Worm (Caenorhabditis elegans) whole organism, L1 larva: Measurements from ENCODE around the gene glb-16.
A peak's percentile ranks its signal among the peaks of the same experiment; 100 is the strongest.

Source experiments
- C16A3.4 ChIP-seq: fragments of 150-350 bp; optimal IDR thresholded peaks from 2 replicates; lab custom pipeline; 2014; ENCODE audit warnings: missing biosample characterization, missing genetic modification characterization
- F16B12.6 ChIP-seq: fragments of 150-350 bp; optimal IDR thresholded peaks from 2 replicates; lab custom pipeline; 2014; ENCODE audit warnings: missing biosample characterization, missing genetic modification characterization
- aha-1 ChIP-seq: fragments of 150-350 bp; optimal IDR thresholded peaks from 2 replicates; lab custom pipeline; 2014; ENCODE audit warnings: missing biosample characterization, missing genetic modification characterization
- ceh-8 ChIP-seq: fragments of 200-800 bp; sonication (Bioruptor generic); optimal IDR thresholded peaks from 2 replicates; lab custom pipeline; 2018; ENCODE audit warnings: mild to moderate bottlenecking, missing genetic modification characterization, moderate library complexity, missing compliant biosample characterization
- ceh-82 ChIP-seq, 3 experiments: fragments of 150-350 bp in 1 of 3; sonication (generic microtip) in 2 of 3; optimal IDR thresholded peaks; 2 replicates each; lab custom pipeline; 2014 to 2017; ENCODE audit warnings: missing biosample characterization in 3 of 3, missing genetic modification characterization in 3 of 3
- ceh-88 ChIP-seq: fragments of 200-800 bp; sonication (Bioruptor generic); IDR thresholded peaks from 2 replicates; pipeline ENCODE4 v1.3.6; 2022; ENCODE audit warnings: missing genetic modification characterization, missing compliant biosample characterization
- dpl-1 ChIP-seq, 3 experiments: fragments of 150-350 bp in 2 of 3; sonication (generic microtip) in 1 of 3; optimal IDR thresholded peaks; 2 replicates each; lab custom pipeline; 2014 to 2017; ENCODE audit warnings: missing biosample characterization in 3 of 3, missing genetic modification characterization in 3 of 3, missing genetic modification reagents in 3 of 3
- dsc-1 ChIP-seq: sonication (generic microtip); optimal IDR thresholded peaks from 2 replicates; lab custom pipeline; 2016; ENCODE audit warnings: mild to moderate bottlenecking, missing genetic modification characterization, missing compliant biosample characterization
- efl-1 ChIP-seq, 4 experiments: fragments of 150-350 bp; optimal IDR thresholded peaks in 3 of 4; peaks in 1 of 4; 1 replicate in 1 of 4; 2 replicates in 3 of 4; lab custom pipeline; 2014; ENCODE audit warnings: missing biosample characterization in 2 of 4, missing genetic modification characterization in 2 of 4, missing genetic modification reagents in 2 of 4
- egl-13 ChIP-seq: sonication (generic microtip); optimal IDR thresholded peaks from 2 replicates; lab custom pipeline; 2016; ENCODE audit warnings: missing genotype, missing genetic modification reagents, missing genetic modification characterization, missing compliant biosample characterization
- elt-3 ChIP-seq, 6 experiments: fragments of 150-350 bp in 1 of 6; sonication (generic microtip); optimal IDR thresholded peaks; 2 replicates each; lab custom pipeline; 2017 to 2018; ENCODE audit warnings: missing biosample characterization in 6 of 6, missing genetic modification characterization in 6 of 6, inconsistent platforms in 1 of 6
- fkh-10 ChIP-seq: sonication (generic microtip); optimal IDR thresholded peaks from 2 replicates; lab custom pipeline; 2017; ENCODE audit warnings: missing biosample characterization, missing genetic modification reagents, missing genetic modification characterization
- fkh-4 ChIP-seq: sonication (generic microtip); optimal IDR thresholded peaks from 2 replicates; lab custom pipeline; 2016; ENCODE audit warnings: missing compliant biosample characterization, missing genetic modification characterization, borderline replicate concordance
- grh-1 ChIP-seq: fragments of 200-800 bp; sonication (Bioruptor generic); IDR thresholded peaks from 2 replicates; pipeline ENCODE4 v1.3.6; 2022; ENCODE audit warnings: missing genetic modification reagents, missing genetic modification characterization, missing compliant biosample characterization
- irx-1 ChIP-seq: sonication (generic microtip); optimal IDR thresholded peaks from 2 replicates; lab custom pipeline; 2016; ENCODE audit warnings: missing genetic modification characterization, missing compliant biosample characterization
- jun-1 ChIP-seq: fragments of 150-350 bp; optimal IDR thresholded peaks from 2 replicates; lab custom pipeline; 2014; ENCODE audit warnings: missing biosample characterization, missing genetic modification reagents, missing genetic modification characterization
- lin-13 ChIP-seq: fragments of 150-350 bp; optimal IDR thresholded peaks from 2 replicates; lab custom pipeline; 2014; ENCODE audit warnings: missing biosample characterization, missing genetic modification reagents, missing genetic modification characterization
- lin-15B ChIP-seq: fragments of 150-350 bp; sonication (generic microtip); optimal IDR thresholded peaks from 3 replicates; lab custom pipeline; 2014; ENCODE audit warnings: missing biosample characterization, missing genetic modification characterization
- lin-39 ChIP-seq: fragments of 150-350 bp; optimal IDR thresholded peaks from 2 replicates; lab custom pipeline; 2014; ENCODE audit warnings: missing biosample characterization, missing genetic modification reagents, missing genetic modification characterization
- lsy-2 ChIP-seq, 2 experiments: fragments of 150-350 bp; optimal IDR thresholded peaks; 2 replicates each; lab custom pipeline; 2014; ENCODE audit warnings: missing biosample characterization in 2 of 2, missing genetic modification characterization in 2 of 2
- mdl-1 ChIP-seq, 2 experiments: fragments of 150-350 bp; optimal IDR thresholded peaks; 2 replicates each; lab custom pipeline; 2014 to 2017; ENCODE audit warnings: missing biosample characterization in 2 of 2, missing genetic modification characterization in 2 of 2, inconsistent platforms in 1 of 2
- mef-2 ChIP-seq: fragments of 150-350 bp; optimal IDR thresholded peaks from 2 replicates; lab custom pipeline; 2014; ENCODE audit warnings: missing biosample characterization, missing genetic modification characterization
- nhr-11 ChIP-seq: fragments of 150-350 bp; optimal IDR thresholded peaks from 2 replicates; lab custom pipeline; 2014; ENCODE audit warnings: missing biosample characterization, missing genetic modification characterization
- nhr-20 ChIP-seq: sonication (generic microtip); optimal IDR thresholded peaks from 2 replicates; lab custom pipeline; 2016; ENCODE audit warnings: mild to moderate bottlenecking, missing genetic modification characterization, missing compliant biosample characterization
- nhr-28 ChIP-seq: fragments of 150-350 bp; optimal IDR thresholded peaks from 2 replicates; lab custom pipeline; 2014; ENCODE audit warnings: missing biosample characterization, missing genetic modification characterization
- nhr-47 ChIP-seq: sonication (generic microtip); optimal IDR thresholded peaks from 2 replicates; lab custom pipeline; 2016; ENCODE audit warnings: mild to moderate bottlenecking, missing genetic modification characterization, moderate library complexity, missing compliant biosample characterization
- nhr-76 ChIP-seq: sonication (generic microtip); optimal IDR thresholded peaks from 2 replicates; lab custom pipeline; 2017; ENCODE audit warnings: missing biosample characterization, missing genetic modification characterization
- nhr-77 ChIP-seq: fragments of 150-350 bp; optimal IDR thresholded peaks from 2 replicates; lab custom pipeline; 2014; ENCODE audit warnings: missing biosample characterization, missing genetic modification characterization
- pax-3 ChIP-seq: fragments of 200-800 bp; sonication (Bioruptor generic); optimal IDR thresholded peaks from 2 replicates; lab custom pipeline; 2018; ENCODE audit warnings: mild to moderate bottlenecking, missing genetic modification characterization, moderate library complexity, missing compliant biosample characterization
- pqm-1 ChIP-seq: sonication (generic microtip); optimal IDR thresholded peaks from 3 replicates; lab custom pipeline; 2017; ENCODE audit warnings: missing biosample characterization, missing genetic modification characterization
- rnt-1 ChIP-seq: sonication (generic microtip); optimal IDR thresholded peaks from 2 replicates; lab custom pipeline; 2016; ENCODE audit warnings: mild to moderate bottlenecking, missing genetic modification characterization, moderate library complexity, missing compliant biosample characterization
- snpc-4 ChIP-seq: fragments of 150-350 bp; optimal IDR thresholded peaks from 2 replicates; lab custom pipeline; 2014; ENCODE audit warnings: missing biosample characterization, missing genetic modification characterization
- snu-23 ChIP-seq: sonication (generic microtip); optimal IDR thresholded peaks from 2 replicates; lab custom pipeline; 2016; ENCODE audit warnings: missing genetic modification characterization, missing compliant biosample characterization
- sup-37 ChIP-seq: fragments of 200-800 bp; sonication (Bioruptor generic); optimal IDR thresholded peaks from 2 replicates; lab custom pipeline; 2018; ENCODE audit warnings: mild to moderate bottlenecking, missing genetic modification characterization, missing compliant biosample characterization
- swsn-7 ChIP-seq: sonication (generic microtip); optimal IDR thresholded peaks from 2 replicates; lab custom pipeline; 2016; ENCODE audit warnings: missing genetic modification characterization, missing compliant biosample characterization
- tbx-2 ChIP-seq: sonication (generic microtip); optimal IDR thresholded peaks from 2 replicates; lab custom pipeline; 2016; ENCODE audit warnings: missing genetic modification characterization, missing compliant biosample characterization
- tlp-1 ChIP-seq: fragments of 150-350 bp; optimal IDR thresholded peaks from 2 replicates; lab custom pipeline; 2014; ENCODE audit warnings: missing biosample characterization, missing genetic modification characterization
- unc-130 ChIP-seq: fragments of 150-350 bp; optimal IDR thresholded peaks from 2 replicates; lab custom pipeline; 2017; ENCODE audit warnings: missing biosample characterization, missing genetic modification characterization, inconsistent platforms
- unc-30 ChIP-seq: sonication (generic microtip); optimal IDR thresholded peaks from 2 replicates; lab custom pipeline; 2017; ENCODE audit warnings: missing biosample characterization, missing genetic modification characterization
- unc-62 ChIP-seq: fragments of 150-350 bp; optimal IDR thresholded peaks from 2 replicates; lab custom pipeline; 2014; ENCODE audit warnings: missing biosample characterization, missing genetic modification reagents, missing genetic modification characterization
- unc-98 ChIP-seq: fragments of 200-800 bp; sonication (Bioruptor generic); IDR thresholded peaks from 2 replicates; pipeline ENCODE4 v1.3.6; 2022; ENCODE audit warnings: missing genetic modification characterization, missing compliant biosample characterization
- zag-1 ChIP-seq: fragments of 150-350 bp; optimal IDR thresholded peaks from 2 replicates; lab custom pipeline; 2014; ENCODE audit warnings: missing biosample characterization, missing genetic modification characterization

glb-16 gene

ce11 chrX:7569685-7570518 lies 30.0 kb upstream of the glb-16 start, which contains the start of gene apy-1 (continued):
- TF ChIP-seq ceh-88 (GFP tag; lab: Robert Waterston, UW): 0 out of 2 replicates have a peak, but pooled peaks have one; percentile 18
- TF ChIP-seq lin-15B (tag; lab: Kevin White, UChicago): no peak
- no peak for TF ChIP-seq F16B12.6 (tag; lab: Kevin White, UChicago)
- TF ChIP-seq unc-30 (tag; lab: Kevin White, UChicago): no peak
- TF ChIP-seq nhr-28 (tag; lab: Kevin White, UChicago): no peak
- no peak for TF ChIP-seq pax-3 (tag; lab: Kevin White, UChicago)
- TF ChIP-seq lin-39 (tag; lab: Kevin White, UChicago): no peak
- TF ChIP-seq lsy-2 (tag; optimal IDR thresholded peaks at IDR 0.05; lab: Kevin White, UChicago): peak; percentile 31 to 34
- TF ChIP-seq nhr-11 (tag; lab: Kevin White, UChicago): no peak
- no peak for TF ChIP-seq mdl-1 (tag; optimal IDR thresholded peaks at IDR 0.05; lab: Kevin White, UChicago)
- peak; percentile 40 for TF ChIP-seq dsc-1 (tag; lab: Kevin White, UChicago)
- no peak for TF ChIP-seq tlp-1
- TF ChIP-seq egl-13 (tag; lab: Kevin White, UChicago): peak; percentile 66
- no peak for TF ChIP-seq sup-37 (GFP tag; lab: Kevin White, UChicago)
- TF ChIP-seq nhr-76 (tag; lab: Kevin White, UChicago): no peak
- TF ChIP-seq ceh-82 (tag; optimal IDR thresholded peaks at IDR 0.05; lab: Kevin White, UChicago): peak in 2 of 3 experiments; percentile 2 to 3
- TF ChIP-seq rnt-1 (tag; lab: Kevin White, UChicago): peak; percentile 69
- no peak for TF ChIP-seq C16A3.4 (tag; lab: Kevin White, UChicago)
- peak; percentile 23 for TF ChIP-seq snu-23 (GFP tag; lab: Kevin White, UChicago)
- TF ChIP-seq nhr-47 (tag; lab: Kevin White, UChicago): peak; percentile 69
- TF ChIP-seq fkh-4 (tag; lab: Kevin White, UChicago): peak; percentile 24
- TF ChIP-seq lin-13 (GFP tag; lab: Kevin White, UChicago): no peak
- TF ChIP-seq grh-1 (GFP tag; lab: Robert Waterston, UW): no peak
- TF ChIP-seq unc-62 (GFP tag; lab: Kevin White, UChicago): no peak
- TF ChIP-seq pqm-1: no peak
- peak; percentile 31 for TF ChIP-seq nhr-20
- TF ChIP-seq fkh-10 (GFP tag; lab: Kevin White, UChicago): no peak
- TF ChIP-seq swsn-7: peak; percentile 51
- no peak for TF ChIP-seq unc-130 (tag; lab: Kevin White, UChicago)
- TF ChIP-seq elt-3 (tag; optimal IDR thresholded peaks at IDR 0.05; lab: Kevin White, UChicago): no peak
- TF ChIP-seq irx-1 (tag; lab: Kevin White, UChicago): peak; percentile 59
- no peak for TF ChIP-seq efl-1 (optimal IDR thresholded peaks at IDR 0.05; lab: Kevin White, UChicago)
- TF ChIP-seq efl-1 (GFP tag; optimal IDR thresholded peaks at IDR 0.05 in 1 of 2; lab: Kevin White, UChicago): no peak
- TF ChIP-seq jun-1: no peak
- TF ChIP-seq nhr-77 (tag; lab: Kevin White, UChicago): no peak
- no peak for TF ChIP-seq snpc-4
- no peak for TF ChIP-seq aha-1 (tag; lab: Kevin White, UChicago)
- no peak for TF ChIP-seq mef-2 (tag; lab: Kevin White, UChicago)
- no peak for TF ChIP-seq dpl-1 (GFP tag; optimal IDR thresholded peaks at IDR 0.05; lab: Kevin White, UChicago)
- TF ChIP-seq zag-1 (tag; lab: Kevin White, UChicago): no peak
- TF ChIP-seq unc-98 (GFP tag; lab: Robert Waterston, UW): no peak
- peak; percentile 62 for TF ChIP-seq tbx-2 (tag; lab: Kevin White, UChicago)
- no peak for TF ChIP-seq ceh-8 (GFP tag; lab: Kevin White, UChicago)
